Fruit fly (Drosophila melanogaster): Measurements from ENCODE around the gene vri.
A peak's percentile ranks its signal among the peaks of the same experiment; 100 is the strongest.

Gene vri

DNA sequence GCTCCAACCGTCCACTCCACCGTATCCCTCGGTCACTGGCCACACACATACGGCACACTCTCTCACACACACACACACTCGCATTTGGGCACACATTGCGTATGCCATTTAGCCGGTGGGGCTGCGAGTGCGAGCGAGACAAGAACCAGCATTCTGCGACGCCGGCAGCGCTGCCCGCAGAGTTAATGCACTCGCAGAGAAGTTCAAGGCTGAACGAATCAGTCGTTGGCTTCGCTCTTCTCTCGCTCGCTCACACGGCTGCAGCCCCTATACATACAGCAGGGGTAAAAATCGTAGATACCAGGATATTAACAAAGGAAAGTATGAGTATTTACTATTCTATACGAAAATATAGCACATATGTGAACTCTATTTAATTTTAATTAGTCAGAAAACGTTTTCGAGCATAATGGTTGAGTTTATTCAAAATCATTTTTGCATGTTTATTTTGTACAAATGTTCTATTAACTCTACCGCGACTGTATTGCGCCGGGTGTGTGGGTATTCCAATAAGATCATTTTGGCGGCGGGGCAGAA lies 4.3 kb downstream of the vri start (continued):
- TF ChIP-seq CG9932 (GFP tag; IDR thresholded peaks at IDR 0.05) (no peak), luna (GFP tag; optimal IDR thresholded peaks at IDR 0.05) (no peak), ssp (GFP tag; IDR thresholded peaks at IDR 0.05) (peak; percentile 66), ase (GFP tag; IDR thresholded peaks at IDR 0.05) (peak; percentile 64; the same call in 1 of the 3 replicates), tgo (GFP tag; IDR thresholded peaks at IDR 0.05) (peak; percentile 73), HHEX (GFP tag; optimal IDR thresholded peaks at IDR 0.05) (peak; percentile 64), Atf-2 (GFP tag; optimal IDR thresholded peaks at IDR 0.05) (peak; percentile 39), pfk (GFP tag; optimal IDR thresholded peaks at IDR 0.05) (no peak), Ada2b (GFP tag; IDR thresholded peaks at IDR 0.05) (peak; percentile 58), CG7963 (GFP tag; IDR thresholded peaks at IDR 0.05; ENCODE audit: partially characterized antibody) (no peak), CG14710 (tag; optimal IDR thresholded peaks at IDR 0.05) (peak; percentile 87), ara (GFP tag; IDR thresholded peaks at IDR 0.05) (peak; percentile 82), CG12391 (tag; optimal IDR thresholded peaks at IDR 0.05) (peak; percentile 86), CG12744 (GFP tag; optimal IDR thresholded peaks at IDR 0.05) (no peak), HLH4C (GFP tag; IDR thresholded peaks at IDR 0.05; ENCODE audit: partially characterized antibody) (no peak), Hmr (GFP tag; optimal IDR thresholded peaks at IDR 0.05) (peak; percentile 53), dan (GFP tag; IDR thresholded peaks at IDR 0.05) (no peak), lov (optimal IDR thresholded peaks at IDR 0.05) (no peak), lov (GFP tag; IDR thresholded peaks at IDR 0.05) (0 out of 3 replicates have a peak, but pooled peaks have one; percentile 40), CG12299 (tag; optimal IDR thresholded peaks at IDR 0.05) (peak; percentile 28), C15 (GFP tag; IDR thresholded peaks at IDR 0.05) (no peak), zen (tag; optimal IDR thresholded peaks at IDR 0.05) (peak; percentile 87), psq (GFP tag; optimal IDR thresholded peaks at IDR 0.05) (no peak), CG14860 (GFP tag; IDR thresholded peaks at IDR 0.05; ENCODE audit: partially characterized antibody) (no peak), CG12659 (GFP tag; optimal IDR thresholded peaks at IDR 0.05) (peak; percentile 60), D (optimal IDR thresholded peaks at IDR 0.05) (no peak), D (GFP tag; optimal IDR thresholded peaks at IDR 0.05) (peak; percentile 86), CG9437 (GFP tag; optimal IDR thresholded peaks at IDR 0.05) (peak; percentile 69), zf30C (GFP tag; optimal IDR thresholded peaks at IDR 0.05) (no peak), jigr1 (GFP tag; IDR thresholded peaks at IDR 0.05) (peak; percentile 37; the same call in 2 of the 3 replicates), pita (GFP tag; optimal IDR thresholded peaks at IDR 0.05) (no peak), ken (GFP tag; IDR thresholded peaks at IDR 0.05) (peak; percentile 69; the same call in 1 of the 3 replicates), chinmo (GFP tag; IDR thresholded peaks at IDR 0.05; ENCODE audit: partially characterized antibody) (peak; percentile 66; the same call in 1 of the 4 replicates), jumu (GFP tag; optimal IDR thresholded peaks at IDR 0.05) (peak; percentile 58), Nf-YA (GFP tag; IDR thresholded peaks at IDR 0.05) (0 out of 2 replicates have a peak, but pooled peaks have one; percentile 21), CG6683 (GFP tag; optimal IDR thresholded peaks at IDR 0.05) (peak; percentile 39), MESR4 (GFP tag; optimal IDR thresholded peaks at IDR 0.05) (no peak), ewg (GFP tag; optimal IDR thresholded peaks at IDR 0.05) (peak; percentile 64), CG10274 (GFP tag; optimal IDR thresholded peaks at IDR 0.05) (peak; percentile 58), CG7271 (tag; optimal IDR thresholded peaks at IDR 0.05) (no peak), CG9727 (GFP tag; optimal IDR thresholded peaks at IDR 0.05) (peak; percentile 81), CG17912 (GFP tag; optimal IDR thresholded peaks at IDR 0.05) (no peak), repo (GFP tag; optimal IDR thresholded peaks at IDR 0.05) (peak; percentile 19), Fer2 (tag; optimal IDR thresholded peaks at IDR 0.05) (no peak), abd-A (tag; optimal IDR thresholded peaks at IDR 0.05) (no peak), Med (GFP tag) (peak; percentile 88), Bdp1 (GFP tag; optimal IDR thresholded peaks at IDR 0.05) (peak; percentile 53), CG10462 (GFP tag; optimal IDR thresholded peaks at IDR 0.05) (peak; percentile 74), usp (GFP tag; optimal IDR thresholded peaks at IDR 0.05) (no peak), Hsf (GFP tag; optimal IDR thresholded peaks at IDR 0.05) (peak; percentile 72)

Data from whole organism, embryonic.